Worm (Caenorhabditis elegans): Measurements from ENCODE around the gene clec-153.

clec-153 gene

ce11 chrIII:4601286-4601685 lies 33.8 kb upstream of the clec-153 start:
- TF ChIP-seq nhr-85 (tag) = peak; percentile 43
- TF ChIP-seq mep-1 (tag; optimal IDR thresholded peaks at IDR 0.05) = no peak
- TF ChIP-seq lin-15B (tag; optimal IDR thresholded peaks at IDR 0.05) = no peak
- TF ChIP-seq pag-3 (tag; optimal IDR thresholded peaks at IDR 0.05; ENCODE audit: borderline replicate concordance, insufficient read depth) = no peak
- no peak for TF ChIP-seq mdl-1 (tag; optimal IDR thresholded peaks at IDR 0.05)

ce11 chrIII:4603837-4604236 lies 31.2 kb upstream of the clec-153 start:
- TF ChIP-seq ceh-63 (GFP tag; optimal IDR thresholded peaks at IDR 0.05) (no peak), lin-14 (GFP tag; optimal IDR thresholded peaks at IDR 0.05) (no peak), rnt-1 (tag; optimal IDR thresholded peaks at IDR 0.05) (peak; percentile 21), grh-1 (GFP tag; IDR thresholded peaks at IDR 0.05) (no peak), ztf-11 (tag; optimal IDR thresholded peaks at IDR 0.05) (no peak), efl-3 (GFP tag; optimal IDR thresholded peaks at IDR 0.05) (no peak), nhr-237 (tag; optimal IDR thresholded peaks at IDR 0.05) (no peak), aly-2 (tag; optimal IDR thresholded peaks at IDR 0.05) (no peak)

DNA sequence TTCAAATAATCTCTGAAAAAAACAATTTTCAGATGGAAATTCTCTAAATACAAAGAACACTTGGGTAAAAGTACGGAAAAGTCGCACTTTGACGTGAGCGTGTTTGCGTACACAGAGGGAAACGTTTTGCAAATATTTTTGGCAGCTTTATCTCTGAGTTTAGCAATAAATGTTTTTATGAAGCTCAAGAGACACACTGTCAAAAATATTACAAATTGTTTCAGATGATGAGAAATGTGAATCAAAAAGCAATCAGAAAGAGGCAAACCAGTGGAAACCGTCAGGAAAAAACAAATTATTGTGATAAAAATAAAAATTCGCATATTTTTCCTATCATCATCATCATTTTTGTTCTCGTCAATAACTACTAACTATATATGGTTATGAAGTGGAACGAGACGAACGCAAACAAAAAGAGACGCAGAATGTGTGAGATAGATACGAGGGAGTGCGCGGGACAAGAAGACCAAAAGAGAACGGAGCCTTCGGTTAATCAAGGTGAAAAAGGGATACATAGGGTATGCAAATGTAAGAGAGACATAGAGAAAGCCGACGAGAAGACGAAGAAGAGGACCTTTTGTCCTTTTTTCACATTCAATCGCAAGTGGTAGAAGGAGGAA lies 22.6 kb upstream of the clec-153 start, which contains the start of gene sel-2:
TSS of gene sel-2 (minus strand) at position 51 of the 620 bp plus-strand sequence.
- TF ChIP-seq nhr-85 (tag) = peak; percentile 58
- TF ChIP-seq snpc-4 (tag; optimal IDR thresholded peaks at IDR 0.05) = no peak
- no peak for TF ChIP-seq C34B4.2 (tag; optimal IDR thresholded peaks at IDR 0.05)
- TF ChIP-seq rnt-1 (tag; optimal IDR thresholded peaks at IDR 0.05) = no peak
- no peak for TF ChIP-seq isw-1 (GFP tag; IDR thresholded peaks at IDR 0.05)
- TF ChIP-seq fkh-8 (tag; optimal IDR thresholded peaks at IDR 0.05) = peak; percentile 5
- peak; percentile 37 for TF ChIP-seq blmp-1 (tag; optimal IDR thresholded peaks at IDR 0.05)
- TF ChIP-seq lsy-2 (tag; optimal IDR thresholded peaks at IDR 0.05) = peak in 1 of 2 experiments; percentile 25
- TF ChIP-seq unc-30 (tag; optimal IDR thresholded peaks at IDR 0.05) = no peak
- peak; percentile 40 for TF ChIP-seq snu-23 (GFP tag; optimal IDR thresholded peaks at IDR 0.05)
- TF ChIP-seq hlh-17 (GFP tag; optimal IDR thresholded peaks at IDR 0.05; ENCODE audit: borderline replicate concordance) = no peak
- TF ChIP-seq C04F5.9 (tag; optimal IDR thresholded peaks at IDR 0.05) = no peak
- TF ChIP-seq efl-1 (optimal IDR thresholded peaks at IDR 0.05) = peak in 1 of 2 experiments; percentile 39
- TF ChIP-seq efl-1 (GFP tag; optimal IDR thresholded peaks at IDR 0.05 in 1 of 2) = peak; percentile 2 to 72
- no peak for TF ChIP-seq ceh-63 (GFP tag; optimal IDR thresholded peaks at IDR 0.05)
- no peak for TF ChIP-seq aha-1 (tag; optimal IDR thresholded peaks at IDR 0.05)
- TF ChIP-seq nhr-71 (tag; optimal IDR thresholded peaks at IDR 0.05) = peak; percentile 4
- TF ChIP-seq lin-14 (GFP tag; optimal IDR thresholded peaks at IDR 0.05) = peak; percentile 87
- TF ChIP-seq F16B12.6 (tag; optimal IDR thresholded peaks at IDR 0.05) = peak; percentile 67
- TF ChIP-seq mep-1 (tag; optimal IDR thresholded peaks at IDR 0.05) = peak; percentile 62
- TF ChIP-seq aly-2 (tag; optimal IDR thresholded peaks at IDR 0.05) = no peak
- peak in 1 of 6 experiments; percentile 20 for TF ChIP-seq elt-3 (tag; optimal IDR thresholded peaks at IDR 0.05)
- no peak for TF ChIP-seq dpl-1 (GFP tag; optimal IDR thresholded peaks at IDR 0.05)
- TF ChIP-seq swsn-7 (tag; optimal IDR thresholded peaks at IDR 0.05) = peak; percentile 15

DNA sequence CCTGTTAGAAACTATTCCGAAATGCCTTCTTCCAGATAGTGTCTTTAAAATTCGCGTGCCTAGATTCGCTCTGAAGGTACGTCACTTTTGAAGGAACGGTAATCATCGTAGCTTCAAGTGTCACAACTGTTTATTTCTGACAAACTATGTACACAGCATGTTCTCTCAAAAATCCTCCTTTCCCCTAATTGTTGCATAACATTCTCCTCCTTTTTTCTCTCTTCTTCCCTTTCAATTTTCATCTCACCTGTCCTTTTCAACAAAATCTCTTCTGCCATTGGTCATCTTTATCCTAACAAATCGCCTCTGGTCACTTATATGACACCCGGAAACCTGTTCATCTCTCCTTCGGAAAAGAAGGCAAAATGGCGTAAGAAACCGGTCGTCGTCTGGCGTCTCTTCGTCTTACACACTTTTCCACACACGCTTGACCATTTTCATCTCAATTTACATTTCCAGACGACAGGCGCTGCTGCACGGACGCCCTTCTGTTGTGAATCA lies 18.9 kb upstream of the clec-153 start, which contains the start of gene lips-3:
TSS of gene lips-3 (plus strand) at position 458 of the 501 bp plus-strand sequence.
- TF ChIP-seq ceh-63 (GFP tag; optimal IDR thresholded peaks at IDR 0.05) (no peak), blmp-1 (tag; optimal IDR thresholded peaks at IDR 0.05) (peak; percentile 91), lin-14 (GFP tag; optimal IDR thresholded peaks at IDR 0.05) (peak; percentile 11)

- TF ChIP-seq lin-14 (GFP tag; optimal IDR thresholded peaks at IDR 0.05) (peak; percentile 48), unc-86 (tag; optimal IDR thresholded peaks at IDR 0.05) (no peak), fkh-10 (GFP tag; optimal IDR thresholded peaks at IDR 0.05) (peak; percentile 46)
Measured at ce11 chrIII:4622375-4623130, 12.5 kb upstream of the clec-153 start, which contains the start of gene lron-5. Gene lron-5, plus strand, starts transcription at chrIII:4623029.

All from whole organism, L1 larva.